Fruit fly (Drosophila melanogaster): ENCODE results near the gene CG5746.

dm6 chr3R:24303060-24303459 lies 45.5 kb downstream of the CG5746 start:
- no peak for TF ChIP-seq usp (GFP tag; optimal IDR thresholded peaks at IDR 0.05)
- TF ChIP-seq h (GFP tag; optimal IDR thresholded peaks at IDR 0.05), result no peak
- TF ChIP-seq Dfd (GFP tag; optimal IDR thresholded peaks at IDR 0.05), result no peak
- TF ChIP-seq ey (GFP tag; optimal IDR thresholded peaks at IDR 0.05), result no peak
- no peak for TF ChIP-seq br (GFP tag; optimal IDR thresholded peaks at IDR 0.05)
- no peak for TF ChIP-seq psq (GFP tag; optimal IDR thresholded peaks at IDR 0.05)
- TF ChIP-seq Abd-B (GFP tag; optimal IDR thresholded peaks at IDR 0.05), result no peak
- no peak for TF ChIP-seq sage (GFP tag; optimal IDR thresholded peaks at IDR 0.05)

Data from whole organism, wandering third instar larva.